Worm (Caenorhabditis elegans): ENCODE results near the gene C17F4.7.

- TF ChIP-seq hmg-20 (GFP tag; IDR thresholded peaks at IDR 0.05): no peak
- no peak for TF ChIP-seq ceh-79 (tag; optimal IDR thresholded peaks at IDR 0.05)
- TF ChIP-seq attf-6 (GFP tag; IDR thresholded peaks at IDR 0.05): no peak
- TF ChIP-seq unc-130 (GFP tag; optimal IDR thresholded peaks at IDR 0.05): no peak
Measured at ce11 chrII:3248043-3248718, 2.4 kb upstream of the C17F4.7 start, which contains the start of the genes fbxc-50 and C17F4.2.
